Worm (Caenorhabditis elegans) whole organism, L4 larva: Measurements from ENCODE around the gene T19D12.6.

Experiments
- F26F4.8 ChIP-seq: fragments of 200-800 bp; sonication (Bioruptor generic); conservative IDR thresholded peaks from 2 replicates; pipeline ENCODE4 v1.3.6; 2022; ENCODE audit warnings: missing genetic modification characterization, missing compliant biosample characterization
- F37D6.2 ChIP-seq: sonication (generic microtip); optimal IDR thresholded peaks from 2 replicates; lab custom pipeline; 2016; ENCODE audit warnings: mild to moderate bottlenecking, missing genetic modification characterization, missing compliant biosample characterization
- F44E2.7 ChIP-seq: fragments of 200-800 bp; sonication (Bioruptor generic); IDR thresholded peaks from 2 replicates; pipeline ENCODE4 v2.1.2; 2022; ENCODE audit warnings: missing genetic modification characterization, missing compliant biosample characterization
- Y75B8A.6 ChIP-seq: fragments of 200-800 bp; sonication (Bioruptor generic); IDR thresholded peaks from 2 replicates; pipeline ENCODE4 v1.3.6; 2022; ENCODE audit warnings: missing genetic modification reagents, missing genetic modification characterization, missing compliant biosample characterization
- ZK337.2 ChIP-seq: fragments of 200-800 bp; sonication (Bioruptor generic); IDR thresholded peaks from 2 replicates; pipeline ENCODE4 v1.3.6; 2022; ENCODE audit warnings: missing genetic modification reagents, missing genetic modification characterization, missing compliant biosample characterization
- aha-1 ChIP-seq: fragments of 150-350 bp; peaks from one replicate; lab custom pipeline; 2014; ENCODE audit warnings: missing biosample characterization, missing genetic modification characterization
- aly-2 ChIP-seq: sonication (generic microtip); optimal IDR thresholded peaks from 2 replicates; lab custom pipeline; 2018; ENCODE audit warnings: missing biosample characterization, missing genetic modification characterization
- arid-1 ChIP-seq: fragments of 200-800 bp; sonication (Bioruptor generic); conservative IDR thresholded peaks from 2 replicates; pipeline ENCODE4 v1.3.6; 2022; ENCODE audit warnings: missing genetic modification reagents, missing genetic modification characterization, missing compliant biosample characterization
- ceh-28 ChIP-seq: fragments of 150-350 bp; optimal IDR thresholded peaks from 2 replicates; lab custom pipeline; 2014; ENCODE audit warnings: missing biosample characterization, missing genetic modification reagents, missing genetic modification characterization
- ceh-32 ChIP-seq: sonication (generic microtip); optimal IDR thresholded peaks from 2 replicates; lab custom pipeline; 2016; ENCODE audit warnings: mild to moderate bottlenecking, missing genetic modification characterization, missing compliant biosample characterization; ENCODE audit not compliant: poor library complexity
- ceh-82 ChIP-seq: sonication (generic microtip); optimal IDR thresholded peaks from 2 replicates; lab custom pipeline; 2017; ENCODE audit warnings: missing biosample characterization, missing genetic modification characterization
- ces-1 ChIP-seq: fragments of 150-350 bp; sonication (generic microtip); optimal IDR thresholded peaks from 4 replicates; lab custom pipeline; 2014; ENCODE audit warnings: missing biosample characterization, missing genetic modification reagents, missing genetic modification characterization
- cey-2 ChIP-seq: sonication (generic microtip); optimal IDR thresholded peaks from 3 replicates; lab custom pipeline; 2017; ENCODE audit warnings: missing genetic modification characterization, mild to moderate bottlenecking, missing compliant biosample characterization, antibody characterized with exemption, borderline replicate concordance; ENCODE audit not compliant: insufficient read depth
- daf-12 ChIP-seq: fragments of 150-350 bp; optimal IDR thresholded peaks from 2 replicates; lab custom pipeline; 2014; ENCODE audit warnings: missing biosample characterization, missing genetic modification reagents, missing genetic modification characterization
- daf-16 ChIP-seq, 3 experiments: sonication (generic microtip); optimal IDR thresholded peaks; 2 replicates each; lab custom pipeline; 2016 to 2017; ENCODE audit warnings: missing genetic modification characterization in 3 of 3, missing genetic modification reagents in 3 of 3, mild to moderate bottlenecking in 2 of 3, missing compliant biosample characterization in 2 of 3, missing biosample characterization in 1 of 3, moderate library complexity in 1 of 3
- dmd-6 ChIP-seq: fragments of 200-800 bp; sonication (Bioruptor generic); IDR thresholded peaks from 2 replicates; pipeline ENCODE4 v1.3.6; 2022; ENCODE audit warnings: missing genetic modification reagents, missing genetic modification characterization, missing compliant biosample characterization
- dpl-1 ChIP-seq: fragments of 150-350 bp; optimal IDR thresholded peaks from 2 replicates; lab custom pipeline; 2014; ENCODE audit warnings: missing biosample characterization, missing genetic modification reagents, missing genetic modification characterization
- duxl-1 ChIP-seq: sonication (generic microtip); optimal IDR thresholded peaks from 2 replicates; lab custom pipeline; 2016; ENCODE audit warnings: mild to moderate bottlenecking, missing genetic modification characterization, moderate library complexity, missing compliant biosample characterization; ENCODE audit not compliant: poor library complexity
- dve-1 ChIP-seq: sonication (generic microtip); optimal IDR thresholded peaks from 2 replicates; lab custom pipeline; 2017; ENCODE audit warnings: antibody characterized with exemption, mild to moderate bottlenecking, missing genetic modification characterization, missing compliant biosample characterization; ENCODE audit not compliant: insufficient read depth
- egl-27 ChIP-seq: sonication (generic microtip); optimal IDR thresholded peaks from 3 replicates; lab custom pipeline; 2017; ENCODE audit warnings: missing biosample characterization, missing genetic modification reagents, missing genetic modification characterization
- fkh-10 ChIP-seq: fragments of 150-350 bp; optimal IDR thresholded peaks from 2 replicates; lab custom pipeline; 2014; ENCODE audit warnings: missing biosample characterization, missing genetic modification reagents, missing genetic modification characterization
- hif-1 ChIP-seq, 2 experiments: sonication (generic microtip); optimal IDR thresholded peaks; 2 replicates each; lab custom pipeline; 2016 to 2017; ENCODE audit warnings: missing compliant biosample characterization in 2 of 2, missing genetic modification characterization in 2 of 2, missing genetic modification reagents in 2 of 2, missing genotype in 2 of 2, mild to moderate bottlenecking in 1 of 2
- hlh-11 ChIP-seq: fragments of 200-800 bp; sonication (Bioruptor generic); optimal IDR thresholded peaks from 2 replicates; lab custom pipeline; 2018; ENCODE audit warnings: mild to moderate bottlenecking, missing genetic modification characterization, missing compliant biosample characterization
- hlh-30 ChIP-seq: sonication (generic microtip); optimal IDR thresholded peaks from 2 replicates; lab custom pipeline; 2017; ENCODE audit warnings: antibody characterized with exemption, mild to moderate bottlenecking, missing genetic modification characterization, missing compliant biosample characterization; ENCODE audit not compliant: insufficient read depth
- hmg-1.1 ChIP-seq: fragments of 200-800 bp; sonication (Bioruptor generic); IDR thresholded peaks from 2 replicates; pipeline ENCODE4 v1.3.6; 2022; ENCODE audit warnings: missing genetic modification reagents, missing genetic modification characterization, missing compliant biosample characterization
- lim-7 ChIP-seq: fragments of 200-800 bp; sonication (Bioruptor generic); IDR thresholded peaks from 2 replicates; pipeline ENCODE4 v1.3.6; 2022; ENCODE audit warnings: missing genetic modification characterization, missing compliant biosample characterization
- lin-1 ChIP-seq: fragments of 200-800 bp; sonication (Bioruptor generic); IDR thresholded peaks from 2 replicates; pipeline ENCODE4 v1.3.6; 2022; ENCODE audit warnings: missing genetic modification reagents, missing genetic modification characterization, missing compliant biosample characterization
- lin-39 ChIP-seq: fragments of 150-350 bp; optimal IDR thresholded peaks from 2 replicates; lab custom pipeline; 2014; ENCODE audit warnings: missing biosample characterization, missing genetic modification reagents, missing genetic modification characterization
- lsy-2 ChIP-seq, 2 experiments: fragments of 150-350 bp in 1 of 2; sonication (generic microtip) in 1 of 2; optimal IDR thresholded peaks; 2 replicates each; lab custom pipeline; 2014 to 2017; ENCODE audit warnings: missing biosample characterization in 2 of 2, missing genetic modification characterization in 2 of 2
- madf-5 ChIP-seq, 2 experiments: fragments of 200-800 bp; sonication (Bioruptor generic); IDR thresholded peaks; 2 replicates each; pipeline ENCODE4 v1.3.6; 2022; ENCODE audit warnings: missing compliant biosample characterization in 2 of 2, missing genetic modification characterization in 2 of 2
- mdt-29 ChIP-seq: fragments of 200-800 bp; sonication (Bioruptor generic); IDR thresholded peaks from 2 replicates; pipeline ENCODE4 v1.3.6; 2022; ENCODE audit warnings: missing genetic modification reagents, missing genetic modification characterization, missing compliant biosample characterization
- mxl-2 ChIP-seq: fragments of 200-800 bp; sonication (Bioruptor generic); conservative IDR thresholded peaks from 2 replicates; pipeline ENCODE4 v1.3.6; 2022; ENCODE audit warnings: missing genetic modification reagents, missing genetic modification characterization, missing compliant biosample characterization
- nhr-42 ChIP-seq: fragments of 200-800 bp; sonication (Bioruptor generic); IDR thresholded peaks from 2 replicates; pipeline ENCODE4 v1.3.6; 2022; ENCODE audit warnings: missing genetic modification characterization, missing compliant biosample characterization
- nhr-76 ChIP-seq: fragments of 150-350 bp; optimal IDR thresholded peaks from 2 replicates; lab custom pipeline; 2014; ENCODE audit warnings: missing biosample characterization, missing genetic modification characterization
- nhr-77 ChIP-seq: fragments of 150-350 bp; optimal IDR thresholded peaks from 2 replicates; lab custom pipeline; 2014; ENCODE audit warnings: missing biosample characterization, missing genetic modification characterization
- pha-4 ChIP-seq, 2 experiments: fragments of 150-350 bp in 1 of 2; fragments of 200-800 bp in 1 of 2; sonication (Bioruptor generic) in 1 of 2; IDR thresholded peaks in 1 of 2; optimal IDR thresholded peaks in 1 of 2; 2 replicates each; pipeline versions ENCODE4 v1.3.6 to Lab custom; 2014 to 2022; ENCODE audit warnings: missing genetic modification characterization in 2 of 2, missing genetic modification reagents in 2 of 2, missing biosample characterization in 1 of 2, missing compliant biosample characterization in 1 of 2
- php-3 ChIP-seq: fragments of 200-800 bp; sonication (Bioruptor generic); IDR thresholded peaks from 2 replicates; pipeline ENCODE4 v1.3.6; 2022; ENCODE audit warnings: missing genetic modification reagents, missing genetic modification characterization, missing compliant biosample characterization
- saeg-2 ChIP-seq: fragments of 200-800 bp; sonication (Bioruptor generic); IDR thresholded peaks from 2 replicates; pipeline ENCODE4 v1.3.6; 2022; ENCODE audit warnings: missing genetic modification reagents, missing genetic modification characterization, missing compliant biosample characterization
- snpc-1.2 ChIP-seq: fragments of 200-800 bp; sonication (Bioruptor generic); IDR thresholded peaks from 2 replicates; pipeline ENCODE4 v1.3.6; 2022; ENCODE audit warnings: missing genetic modification reagents, missing genetic modification characterization, missing compliant biosample characterization
- snpc-4 ChIP-seq: fragments of 150-350 bp; optimal IDR thresholded peaks from 2 replicates; lab custom pipeline; 2014; ENCODE audit warnings: missing biosample characterization, missing genetic modification characterization
- tag-97 ChIP-seq: fragments of 200-800 bp; sonication (Bioruptor generic); IDR thresholded peaks from 2 replicates; pipeline ENCODE4 v1.3.6; 2022; ENCODE audit warnings: missing genetic modification characterization, missing compliant biosample characterization
- tra-1 ChIP-seq: fragments of 200-800 bp; sonication (Bioruptor generic); IDR thresholded peaks from 2 replicates; pipeline ENCODE4 v1.3.6; 2022; ENCODE audit warnings: missing genetic modification reagents, missing genetic modification characterization, missing compliant biosample characterization
- unc-130 ChIP-seq: sonication (generic microtip); optimal IDR thresholded peaks from 2 replicates; lab custom pipeline; 2016; ENCODE audit warnings: missing genetic modification reagents, missing genetic modification characterization, missing compliant biosample characterization
- vab-7 ChIP-seq: fragments of 200-800 bp; sonication (Bioruptor generic); IDR thresholded peaks from 2 replicates; pipeline ENCODE4 v1.3.6; 2022; ENCODE audit warnings: missing genetic modification reagents, missing genetic modification characterization, missing compliant biosample characterization
- zfp-2 ChIP-seq: sonication (generic microtip); optimal IDR thresholded peaks from 2 replicates; lab custom pipeline; 2016; ENCODE audit warnings: mild to moderate bottlenecking, missing genetic modification characterization, missing compliant biosample characterization
- zfp-3 ChIP-seq: fragments of 200-800 bp; sonication (Bioruptor generic); conservative IDR thresholded peaks from 2 replicates; pipeline ENCODE4 v1.3.6; 2022; ENCODE audit warnings: missing genetic modification reagents, missing genetic modification characterization, missing compliant biosample characterization
- zip-11 ChIP-seq: fragments of 200-800 bp; sonication (Bioruptor generic); IDR thresholded peaks from 2 replicates; pipeline ENCODE4 v1.3.6; 2022; ENCODE audit warnings: missing genetic modification characterization, missing compliant biosample characterization

Gene T19D12.6

ce11 chrII:6663799-6664198, 20.9 kb upstream of the T19D12.6 start:
- peak; percentile 52 for TF ChIP-seq dve-1 (tag; lab: Kevin White, UChicago)
- no peak for TF ChIP-seq pha-4 (GFP tag; IDR thresholded peaks at IDR 0.05; lab: Robert Waterston, UW)
- no peak for TF ChIP-seq pha-4 (tag; optimal IDR thresholded peaks at IDR 0.05; lab: Kevin White, UChicago)
- TF ChIP-seq daf-16 (GFP tag; optimal IDR thresholded peaks at IDR 0.05; lab: Kevin White, UChicago): no peak
- TF ChIP-seq daf-16 (tag; optimal IDR thresholded peaks at IDR 0.05; lab: Kevin White, UChicago): peak; percentile 66
- peak; percentile 42; the same call in 1 of the 2 replicates for TF ChIP-seq dmd-6 (GFP tag; lab: Robert Waterston, UW)

DNA sequence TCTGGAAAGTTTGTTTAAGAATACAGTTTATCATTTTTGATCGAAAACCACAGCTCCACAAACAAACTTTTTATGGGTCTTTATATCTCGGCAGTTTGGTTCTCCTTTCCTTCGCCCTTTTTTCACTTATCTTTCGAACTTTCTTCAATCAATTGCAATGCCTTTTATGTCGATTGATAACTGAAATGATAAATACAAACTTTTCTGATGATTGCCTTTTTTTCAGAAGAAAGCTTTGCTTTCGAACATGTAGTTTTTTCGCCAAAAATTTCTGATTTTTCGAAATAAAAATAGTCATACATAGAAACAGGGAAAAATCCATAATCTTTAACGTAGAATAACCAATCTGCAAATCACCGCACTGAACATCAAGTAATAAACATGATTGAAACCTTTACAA, 18.3 kb upstream of the T19D12.6 start, which contains the start of gene T19D12.2:
Gene T19D12.2 (plus strand): TSS at position 125 of the 400 bp plus-strand sequence.
- TF ChIP-seq zfp-2 (tag; lab: Kevin White, UChicago) (no peak), Y75B8A.6 (no peak), ceh-28 (tag; lab: Kevin White, UChicago) (no peak), egl-27 (no peak), saeg-2 (no peak), fkh-10 (no peak), nhr-77 (no peak), ceh-82 (tag; lab: Kevin White, UChicago) (no peak), mxl-2 (GFP tag; lab: Robert Waterston, UW) (no peak), mdt-29 (GFP tag; lab: Robert Waterston, UW) (no peak), F44E2.7 (no peak), lin-1 (GFP tag; lab: Robert Waterston, UW) (no peak), nhr-76 (tag; lab: Kevin White, UChicago) (no peak), daf-16 (GFP tag; optimal IDR thresholded peaks at IDR 0.05; lab: Kevin White, UChicago) (no peak), daf-16 (tag; optimal IDR thresholded peaks at IDR 0.05; lab: Kevin White, UChicago) (peak; percentile 45), cey-2 (tag; lab: Kevin White, UChicago) (no peak), dmd-6 (GFP tag; lab: Robert Waterston, UW) (peak; percentile 48; the same call in 1 of the 2 replicates), aha-1 (tag; lab: Kevin White, UChicago) (no peak), lsy-2 (tag; optimal IDR thresholded peaks at IDR 0.05; lab: Kevin White, UChicago) (no peak), arid-1 (GFP tag; lab: Robert Waterston, UW) (no peak), ces-1 (GFP tag; lab: Kevin White, UChicago) (no peak), ZK337.2 (no peak), nhr-42 (GFP tag; lab: Robert Waterston, UW) (no peak), tra-1 (GFP tag; lab: Robert Waterston, UW) (no peak), hlh-30 (tag; lab: Kevin White, UChicago) (no peak), aly-2 (no peak), hmg-1.1 (GFP tag; lab: Robert Waterston, UW) (no peak), snpc-1.2 (no peak), tag-97 (GFP tag; lab: Robert Waterston, UW) (no peak), daf-12 (tag; lab: Kevin White, UChicago) (no peak), php-3 (GFP tag; lab: Robert Waterston, UW) (peak; percentile 81; the same call in 1 of the 2 replicates), duxl-1 (tag; lab: Kevin White, UChicago) (no peak), F26F4.8 (GFP tag; lab: Robert Waterston, UW) (no peak), ceh-32 (tag; lab: Kevin White, UChicago) (no peak), vab-7 (no peak), F37D6.2 (tag; lab: Kevin White, UChicago) (no peak), hif-1 (tag; optimal IDR thresholded peaks at IDR 0.05; lab: Kevin White, UChicago) (no peak), madf-5 (GFP tag; IDR thresholded peaks at IDR 0.05; lab: Robert Waterston, UW) (no peak), unc-130 (no peak), zfp-3 (GFP tag; lab: Robert Waterston, UW) (no peak), hlh-11 (tag; lab: Kevin White, UChicago) (peak; percentile 18), lim-7 (GFP tag; lab: Robert Waterston, UW) (no peak), snpc-4 (tag; lab: Kevin White, UChicago) (no peak), zip-11 (no peak), dpl-1 (GFP tag; lab: Kevin White, UChicago) (no peak), pha-4 (GFP tag; IDR thresholded peaks at IDR 0.05; lab: Robert Waterston, UW) (no peak), pha-4 (tag; optimal IDR thresholded peaks at IDR 0.05; lab: Kevin White, UChicago) (no peak), lin-39 (tag; lab: Kevin White, UChicago) (no peak)
